Fruit fly (Drosophila melanogaster) whole organism: ENCODE results near the gene Fer3HCH.

Source experiments
- CG8478 ChIP-seq: fragments of >200 bp; optimal IDR thresholded peaks from 2 replicates; lab custom pipeline; 2018; ENCODE audit warnings: inconsistent platforms
- Dll ChIP-seq: fragments of >200 bp; optimal IDR thresholded peaks from 2 replicates; lab custom pipeline; 2017
- EcR ChIP-seq, 2 experiments: fragments of >200 bp; optimal IDR thresholded peaks; 2 replicates each; lab custom pipeline; 2017; ENCODE audit warnings: missing biosample characterization in 2 of 2, missing genetic modification characterization in 2 of 2, missing genetic modification reagents in 2 of 2
- pan ChIP-seq: fragments of >200 bp; optimal IDR thresholded peaks from 2 replicates; lab custom pipeline; 2017
- psq ChIP-seq: fragments of >200 bp; optimal IDR thresholded peaks from 2 replicates; lab custom pipeline; 2017
- usp ChIP-seq: fragments of >200 bp; optimal IDR thresholded peaks from 2 replicates; lab custom pipeline; 2017; ENCODE audit warnings: missing biosample characterization, missing genetic modification characterization, mixed read lengths

Fer3HCH gene

dm6 chrX:13128750-13129152 lies 20.8 kb upstream of the Fer3HCH start, which contains the start of the genes CG32638, CG15717 and MFS10:
Gene CG32638, minus strand, starts transcription at chrX:13128794.
Gene CG15717, plus strand, starts transcription at chrX:13128952.
Gene MFS10, plus strand, starts transcription at chrX:13129018.
- no peak for TF ChIP-seq EcR (GFP tag; optimal IDR thresholded peaks at IDR 0.05; lab: Kevin White, UChicago)
- TF ChIP-seq pan (lab: Kevin White, UChicago), result no peak
- no peak for TF ChIP-seq usp
- no peak for TF ChIP-seq Dll
- no peak for TF ChIP-seq CG8478 (lab: Kevin White, UChicago)
- TF ChIP-seq psq (lab: Kevin White, UChicago), result no peak

dm6 chrX:13127973-13128749 lies 20.2 kb upstream of the Fer3HCH start:
- TF ChIP-seq psq (lab: Kevin White, UChicago), result no peak
- TF ChIP-seq pan (lab: Kevin White, UChicago), result no peak
- no peak for TF ChIP-seq usp
- TF ChIP-seq CG8478 (lab: Kevin White, UChicago), result peak; percentile 59
- no peak for TF ChIP-seq Dll
- TF ChIP-seq EcR (GFP tag; optimal IDR thresholded peaks at IDR 0.05; lab: Kevin White, UChicago), result no peak

- no peak for TF ChIP-seq Dll
- TF ChIP-seq pan (lab: Kevin White, UChicago), result no peak
- no peak for TF ChIP-seq usp
- TF ChIP-seq EcR (GFP tag; optimal IDR thresholded peaks at IDR 0.05; lab: Kevin White, UChicago), result no peak
- TF ChIP-seq CG8478 (lab: Kevin White, UChicago), result no peak
- no peak for TF ChIP-seq psq (lab: Kevin White, UChicago)
These were observed 17.6 kb upstream of the Fer3HCH start for dm6 chrX:13125559-13125958.

- TF ChIP-seq EcR (GFP tag; optimal IDR thresholded peaks at IDR 0.05; lab: Kevin White, UChicago) (no peak), psq (lab: Kevin White, UChicago) (no peak), CG8478 (lab: Kevin White, UChicago) (no peak), pan (lab: Kevin White, UChicago) (no peak), Dll (no peak), usp (no peak)
These were observed 8.6 kb upstream of the Fer3HCH start for dm6 chrX:13116438-13117243.

dm6 chrX:13114861-13115260 lies 6.9 kb upstream of the Fer3HCH start, which contains the start of gene CG42237:
Gene CG42237, plus strand, starts transcription at chrX:13115131.
- TF ChIP-seq pan (lab: Kevin White, UChicago) (no peak), EcR (GFP tag; optimal IDR thresholded peaks at IDR 0.05; lab: Kevin White, UChicago) (no peak), CG8478 (lab: Kevin White, UChicago) (no peak), psq (lab: Kevin White, UChicago) (no peak), Dll (no peak), usp (no peak)

dm6 chrX:13113863-13114407 lies 5.9 kb upstream of the Fer3HCH start:
- TF ChIP-seq EcR (GFP tag; optimal IDR thresholded peaks at IDR 0.05; lab: Kevin White, UChicago) (no peak), usp (no peak), psq (lab: Kevin White, UChicago) (no peak), pan (lab: Kevin White, UChicago) (no peak), CG8478 (lab: Kevin White, UChicago) (no peak), Dll (no peak)

- TF ChIP-seq Dll (no peak), CG8478 (lab: Kevin White, UChicago) (no peak), pan (lab: Kevin White, UChicago) (no peak), usp (no peak), psq (lab: Kevin White, UChicago) (no peak), EcR (GFP tag; optimal IDR thresholded peaks at IDR 0.05; lab: Kevin White, UChicago) (no peak)
These were observed 4.3 kb upstream of the Fer3HCH start, which contains the start of gene Chpf for dm6 chrX:13112238-13112829. Gene Chpf, minus strand, starts transcription at chrX:13112462.

dm6 chrX:13111832-13112231 lies 3.8 kb upstream of the Fer3HCH start:
- TF ChIP-seq psq (lab: Kevin White, UChicago) (no peak), usp (no peak), CG8478 (lab: Kevin White, UChicago) (no peak)

dm6 chrX:13109583-13110126 lies 1.7 kb upstream of the Fer3HCH start:
- TF ChIP-seq usp, result no peak
- no peak for TF ChIP-seq psq (lab: Kevin White, UChicago)
- TF ChIP-seq pan (lab: Kevin White, UChicago), result no peak
- TF ChIP-seq Dll, result no peak
- TF ChIP-seq CG8478 (lab: Kevin White, UChicago), result no peak
- no peak for TF ChIP-seq EcR (GFP tag; optimal IDR thresholded peaks at IDR 0.05; lab: Kevin White, UChicago)

dm6 chrX:13105220-13105619 lies 2.8 kb downstream of the Fer3HCH start:
- no peak for TF ChIP-seq usp
- no peak for TF ChIP-seq pan (lab: Kevin White, UChicago)
- TF ChIP-seq CG8478 (lab: Kevin White, UChicago), result no peak
- TF ChIP-seq psq (lab: Kevin White, UChicago), result no peak
- no peak for TF ChIP-seq EcR (GFP tag; optimal IDR thresholded peaks at IDR 0.05; lab: Kevin White, UChicago)
- no peak for TF ChIP-seq Dll

- TF ChIP-seq Dll (no peak), psq (lab: Kevin White, UChicago) (no peak), EcR (GFP tag; optimal IDR thresholded peaks at IDR 0.05; lab: Kevin White, UChicago) (no peak), usp (no peak), pan (lab: Kevin White, UChicago) (no peak), CG8478 (lab: Kevin White, UChicago) (no peak)
These were observed 3.4 kb downstream of the Fer3HCH start for dm6 chrX:13104571-13104970.
